Fruit fly (Drosophila melanogaster) whole organism, wandering third instar larva: ENCODE data around the gene emc.

Experiments
- Abd-B ChIP-seq: fragments of >200 bp; optimal IDR thresholded peaks from 2 replicates; lab custom pipeline; 2017; ENCODE audit warnings: missing biosample characterization, missing genetic modification characterization
- CG32264 ChIP-seq: fragments of 200-800 bp; sonication (Bioruptor generic); optimal IDR thresholded peaks from 2 replicates; lab custom pipeline; 2016; ENCODE audit warnings: missing biosample characterization, missing genetic modification characterization
- CG9705 ChIP-seq: fragments of 200-800 bp; sonication (Bioruptor generic); optimal IDR thresholded peaks from 2 replicates; lab custom pipeline; 2018; ENCODE audit warnings: missing biosample characterization, mild to moderate bottlenecking, missing genetic modification characterization
- CrebA ChIP-seq: fragments of 200-800 bp; sonication (Bioruptor generic); optimal IDR thresholded peaks from 2 replicates; lab custom pipeline; 2016; ENCODE audit warnings: missing biosample characterization, mild to moderate bottlenecking, missing genetic modification characterization, borderline replicate concordance
- Dfd ChIP-seq: fragments of >200 bp; optimal IDR thresholded peaks from 2 replicates; lab custom pipeline; 2017; ENCODE audit warnings: missing biosample characterization, missing genetic modification characterization
- Dif ChIP-seq: fragments of 200-275, 200-300 bp; sonication (Bioruptor generic); optimal IDR thresholded peaks from 2 replicates; lab custom pipeline; 2018; ENCODE audit warnings: missing biosample characterization, missing genetic modification characterization; ENCODE audit not compliant: partially characterized antibody
- GATAd ChIP-seq: sonication (Bioruptor generic); optimal IDR thresholded peaks from 2 replicates; lab custom pipeline; 2016; ENCODE audit warnings: missing biosample characterization, missing genetic modification characterization
- HLH106 ChIP-seq: fragments of 200-800 bp; optimal IDR thresholded peaks from 3 replicates; lab custom pipeline; 2019; ENCODE audit warnings: missing biosample characterization, mild to moderate bottlenecking, missing genetic modification characterization, moderate library complexity
- Hr78 ChIP-seq: fragments of >200 bp; optimal IDR thresholded peaks from 2 replicates; lab custom pipeline; 2017; ENCODE audit warnings: missing biosample characterization, missing genetic modification characterization
- Hr83 ChIP-seq: fragments of 200-300 bp; sonication (Bioruptor generic); optimal IDR thresholded peaks from 2 replicates; lab custom pipeline; 2016; ENCODE audit warnings: missing biosample characterization, mild to moderate bottlenecking, missing genetic modification characterization, moderate library complexity; ENCODE audit not compliant: poor library complexity, severe bottlenecking
- Jra ChIP-seq: sonication (Bioruptor generic); optimal IDR thresholded peaks from 2 replicates; lab custom pipeline; 2016; ENCODE audit warnings: missing biosample characterization, missing genetic modification characterization
- Mio ChIP-seq: sonication (Bioruptor generic); optimal IDR thresholded peaks from 2 replicates; lab custom pipeline; 2016; ENCODE audit warnings: missing biosample characterization, missing genetic modification characterization
- Myc ChIP-seq: fragments of >200 bp; optimal IDR thresholded peaks from 2 replicates; lab custom pipeline; 2017
- N ChIP-seq: fragments of >200 bp; optimal IDR thresholded peaks from 2 replicates; lab custom pipeline; 2018; ENCODE audit warnings: missing biosample characterization, missing external identifiers, missing genetic modification characterization
- OdsH ChIP-seq: fragments of 200-800 bp; sonication (Bioruptor generic); optimal IDR thresholded peaks from 2 replicates; lab custom pipeline; 2016; ENCODE audit warnings: missing biosample characterization, mild to moderate bottlenecking, missing genetic modification characterization
- Rel ChIP-seq, 2 experiments: fragments of 200-800 bp; sonication (Bioruptor generic) in 1 of 2; optimal IDR thresholded peaks; 2 replicates in 1 of 2; 3 replicates in 1 of 2; lab custom pipeline; 2016 to 2019; ENCODE audit warnings: mild to moderate bottlenecking in 2 of 2, missing biosample characterization in 2 of 2, missing genetic modification characterization in 2 of 2, moderate library complexity in 1 of 2
- Sp1 ChIP-seq: fragments of 200-800 bp; sonication (Bioruptor generic); optimal IDR thresholded peaks from 3 replicates; lab custom pipeline; 2019; ENCODE audit warnings: missing biosample characterization, mild to moderate bottlenecking, missing genetic modification characterization, moderate library complexity
- Vsx2 ChIP-seq: fragments of 200-300, 225-300 bp; sonication (Bioruptor generic); optimal IDR thresholded peaks from 2 replicates; lab custom pipeline; 2018; ENCODE audit warnings: missing biosample characterization, missing genetic modification characterization; ENCODE audit not compliant: partially characterized antibody
- br ChIP-seq: fragments of 200-800 bp; sonication (Bioruptor generic); optimal IDR thresholded peaks from 2 replicates; lab custom pipeline; 2016; ENCODE audit warnings: missing biosample characterization, missing genetic modification characterization
- brk ChIP-seq: fragments of 200-800 bp; sonication (Bioruptor generic); optimal IDR thresholded peaks from 2 replicates; lab custom pipeline; 2016; ENCODE audit warnings: missing biosample characterization, mild to moderate bottlenecking, missing genetic modification characterization
- dl ChIP-seq, 2 experiments: fragments of 175-275, 200-275 bp in 1 of 2; fragments of 200-275 bp in 1 of 2; sonication (Bioruptor generic); optimal IDR thresholded peaks; lab custom pipeline; 2018; ENCODE audit warnings: mild to moderate bottlenecking in 2 of 2, missing biosample characterization in 2 of 2, missing genetic modification characterization in 2 of 2, moderate library complexity in 2 of 2; ENCODE audit not compliant: partially characterized antibody in 2 of 2, insufficient read depth in 1 of 2
- dmrt93B ChIP-seq: fragments of 200-800 bp; sonication (Bioruptor generic); optimal IDR thresholded peaks from 2 replicates; lab custom pipeline; 2018; ENCODE audit warnings: missing biosample characterization, mild to moderate bottlenecking, missing genetic modification characterization
- dsf ChIP-seq: sonication (Bioruptor generic); optimal IDR thresholded peaks from 2 replicates; lab custom pipeline; 2016; ENCODE audit warnings: missing biosample characterization, missing genetic modification characterization, borderline replicate concordance
- ey ChIP-seq: fragments of 200-800 bp; sonication (Bioruptor generic); optimal IDR thresholded peaks from 2 replicates; lab custom pipeline; 2016; ENCODE audit warnings: missing biosample characterization, missing genetic modification characterization
- foxo ChIP-seq, 2 experiments: fragments of 200-800 bp; sonication (Bioruptor generic); optimal IDR thresholded peaks; 2 replicates in 1 of 2; 3 replicates in 1 of 2; lab custom pipeline; 2016 to 2017; ENCODE audit warnings: missing biosample characterization in 2 of 2, missing genetic modification characterization in 2 of 2
- fru ChIP-seq: fragments of 200-800 bp; sonication (Bioruptor generic); optimal IDR thresholded peaks from 3 replicates; lab custom pipeline; 2016; ENCODE audit warnings: missing biosample characterization, mild to moderate bottlenecking, missing genetic modification characterization
- h ChIP-seq: fragments of 200-800 bp; sonication (Bioruptor generic); optimal IDR thresholded peaks from 3 replicates; lab custom pipeline; 2016; ENCODE audit warnings: missing biosample characterization, mild to moderate bottlenecking, missing genetic modification characterization
- jim ChIP-seq: fragments of 175-275, 200-325 bp; sonication (Bioruptor generic); optimal IDR thresholded peaks from 2 replicates; lab custom pipeline; 2016; ENCODE audit warnings: missing biosample characterization, mild to moderate bottlenecking, missing genetic modification characterization
- lola ChIP-seq: fragments of >200 bp; optimal IDR thresholded peaks from 2 replicates; lab custom pipeline; 2017; ENCODE audit warnings: missing biosample characterization, missing genetic modification characterization
- psq ChIP-seq: fragments of 200-800 bp; sonication (Bioruptor generic); optimal IDR thresholded peaks from 3 replicates; lab custom pipeline; 2017; ENCODE audit warnings: missing biosample characterization, mild to moderate bottlenecking, missing genetic modification characterization, moderate library complexity
- rgr ChIP-seq: fragments of 200-800 bp; sonication (Bioruptor generic); optimal IDR thresholded peaks from 3 replicates; lab custom pipeline; 2016; ENCODE audit warnings: missing biosample characterization, mild to moderate bottlenecking, missing genetic modification characterization
- sv ChIP-seq: fragments of 200-800 bp; sonication (Bioruptor generic); optimal IDR thresholded peaks from 3 replicates; lab custom pipeline; 2016; ENCODE audit warnings: missing biosample characterization, missing genetic modification characterization
- tai ChIP-seq: sonication (Bioruptor generic); optimal IDR thresholded peaks from 2 replicates; lab custom pipeline; 2016; ENCODE audit warnings: missing biosample characterization, missing genetic modification characterization
- usp ChIP-seq: fragments of >200 bp; optimal IDR thresholded peaks from 2 replicates; lab custom pipeline; 2017; ENCODE audit warnings: missing biosample characterization, missing genetic modification characterization
- woc ChIP-seq: sonication (Bioruptor generic); optimal IDR thresholded peaks from 2 replicates; lab custom pipeline; 2016; ENCODE audit warnings: missing biosample characterization, mild to moderate bottlenecking, missing genetic modification characterization

Gene emc

DNA sequence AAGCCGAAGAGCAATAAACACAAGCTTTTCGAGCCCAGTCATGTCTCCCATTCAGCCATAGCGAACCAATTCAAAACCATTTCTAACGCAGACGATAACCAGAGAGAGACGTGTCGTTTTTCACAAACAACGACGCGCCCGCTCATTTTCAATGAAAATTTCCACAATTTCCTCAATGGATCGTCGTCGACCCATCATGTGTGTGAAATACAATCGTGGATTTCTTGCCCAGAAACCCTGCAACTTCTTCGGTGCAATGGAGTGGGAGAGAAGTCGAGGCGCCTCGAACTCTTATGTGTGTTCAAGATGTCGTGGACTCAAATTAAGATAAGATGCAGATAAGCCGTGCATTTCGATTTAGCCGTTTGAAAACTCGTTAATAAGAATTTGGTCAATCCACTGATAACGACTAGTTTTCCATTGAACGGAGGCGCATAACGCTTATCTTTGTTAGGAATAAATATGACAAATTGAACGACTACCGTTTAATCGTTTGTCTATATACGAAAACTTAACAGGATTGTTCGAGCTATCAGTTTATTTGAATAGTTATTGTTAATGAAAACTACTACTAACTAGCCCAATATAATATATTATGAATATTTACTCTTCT is 1.4 kb upstream of the emc start:
- TF ChIP-seq Jra (GFP tag; lab: Kevin White, UChicago): no peak
- TF ChIP-seq Dfd: no peak
- no peak for TF ChIP-seq jim (GFP tag; lab: Kevin White, UChicago)
- no peak for TF ChIP-seq foxo (GFP tag; optimal IDR thresholded peaks at IDR 0.05; lab: Kevin White, UChicago)
- no peak for TF ChIP-seq fru (GFP tag; lab: Kevin White, UChicago)
- TF ChIP-seq Hr83 (GFP tag; lab: Kevin White, UChicago): no peak
- TF ChIP-seq CrebA (GFP tag; lab: Kevin White, UChicago): no peak
- TF ChIP-seq GATAd (GFP tag; lab: Kevin White, UChicago): no peak
- no peak for TF ChIP-seq h (GFP tag; lab: Kevin White, UChicago)
- no peak for TF ChIP-seq HLH106 (tag; lab: Kevin White, UChicago)
- no peak for TF ChIP-seq lola
- TF ChIP-seq dmrt93B: no peak
- no peak for TF ChIP-seq dsf (GFP tag; lab: Kevin White, UChicago)
- no peak for TF ChIP-seq woc
- no peak for TF ChIP-seq usp (GFP tag; lab: Kevin White, UChicago)
- no peak for TF ChIP-seq rgr (GFP tag; lab: Kevin White, UChicago)
- TF ChIP-seq sv (GFP tag; lab: Kevin White, UChicago): no peak
- TF ChIP-seq Sp1 (GFP tag; lab: Kevin White, UChicago): no peak

DNA sequence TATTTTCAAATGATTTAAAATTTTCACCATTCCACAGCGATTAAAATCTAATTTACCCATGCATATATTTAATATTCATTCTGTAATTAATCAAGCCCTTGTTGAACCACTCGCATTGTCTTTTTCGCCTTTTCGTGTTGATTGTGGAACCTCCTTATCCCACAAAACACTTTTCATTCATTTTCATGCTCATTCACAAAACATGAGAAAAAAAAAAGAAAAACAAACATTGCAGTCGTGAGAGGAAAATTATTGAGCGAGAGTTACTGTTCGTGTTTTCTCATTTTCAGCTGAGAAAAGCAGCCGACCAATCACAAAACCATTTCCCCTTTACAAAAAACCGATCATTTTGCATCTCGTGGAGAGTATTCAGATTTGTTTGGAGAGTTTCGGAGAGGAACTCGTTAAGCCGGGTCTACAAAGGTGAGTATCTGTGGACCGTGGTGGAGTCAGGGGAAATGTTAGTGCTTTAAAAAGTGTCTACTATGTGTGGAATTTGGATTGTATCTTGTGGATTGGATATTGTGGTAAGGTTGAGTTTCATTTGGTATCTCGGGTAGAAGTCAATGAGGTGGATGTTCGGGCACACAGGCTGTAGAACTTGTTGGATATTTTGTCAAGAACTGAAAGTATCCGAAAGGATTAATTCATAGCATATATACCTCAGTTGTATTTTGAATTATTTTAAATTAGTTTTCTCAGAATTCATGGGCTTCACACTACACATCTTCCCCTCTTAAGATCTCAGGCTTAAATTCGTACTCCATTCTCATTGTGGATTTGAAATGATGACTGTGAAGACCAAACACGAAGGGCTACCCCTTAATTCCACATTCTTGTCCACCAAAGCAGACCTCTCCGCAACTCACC is 636 bp upstream of the emc start:
- TF ChIP-seq Mio: no peak
- TF ChIP-seq Hr78 (GFP tag; lab: Kevin White, UChicago): no peak
- TF ChIP-seq sv (GFP tag; lab: Kevin White, UChicago): no peak
- TF ChIP-seq CrebA (GFP tag; lab: Kevin White, UChicago): peak; percentile 66
- no peak for TF ChIP-seq jim (GFP tag; lab: Kevin White, UChicago)
- peak in 1 of 2 experiments; percentile 48 for TF ChIP-seq dl (GFP tag; optimal IDR thresholded peaks at IDR 0.05; lab: Kevin White, UChicago; ENCODE audit: insufficient read depth in 1 of 2, partially characterized antibody in 2 of 2)
- TF ChIP-seq usp (GFP tag; lab: Kevin White, UChicago): no peak
- peak in 1 of 2 experiments; percentile 62 for TF ChIP-seq foxo (GFP tag; optimal IDR thresholded peaks at IDR 0.05; lab: Kevin White, UChicago)
- TF ChIP-seq tai: peak; percentile 38
- no peak for TF ChIP-seq Dif (GFP tag; lab: Kevin White, UChicago)
- TF ChIP-seq N (GFP tag; lab: Kevin White, UChicago): peak; percentile 16
- no peak for TF ChIP-seq Abd-B (GFP tag; lab: Kevin White, UChicago)
- peak; percentile 14 for TF ChIP-seq Vsx2 (GFP tag; lab: Kevin White, UChicago)
- peak; percentile 92 for TF ChIP-seq Myc (lab: Kevin White, UChicago)
- TF ChIP-seq Dfd: no peak
- no peak for TF ChIP-seq CG9705 (GFP tag; lab: Kevin White, UChicago)

DNA sequence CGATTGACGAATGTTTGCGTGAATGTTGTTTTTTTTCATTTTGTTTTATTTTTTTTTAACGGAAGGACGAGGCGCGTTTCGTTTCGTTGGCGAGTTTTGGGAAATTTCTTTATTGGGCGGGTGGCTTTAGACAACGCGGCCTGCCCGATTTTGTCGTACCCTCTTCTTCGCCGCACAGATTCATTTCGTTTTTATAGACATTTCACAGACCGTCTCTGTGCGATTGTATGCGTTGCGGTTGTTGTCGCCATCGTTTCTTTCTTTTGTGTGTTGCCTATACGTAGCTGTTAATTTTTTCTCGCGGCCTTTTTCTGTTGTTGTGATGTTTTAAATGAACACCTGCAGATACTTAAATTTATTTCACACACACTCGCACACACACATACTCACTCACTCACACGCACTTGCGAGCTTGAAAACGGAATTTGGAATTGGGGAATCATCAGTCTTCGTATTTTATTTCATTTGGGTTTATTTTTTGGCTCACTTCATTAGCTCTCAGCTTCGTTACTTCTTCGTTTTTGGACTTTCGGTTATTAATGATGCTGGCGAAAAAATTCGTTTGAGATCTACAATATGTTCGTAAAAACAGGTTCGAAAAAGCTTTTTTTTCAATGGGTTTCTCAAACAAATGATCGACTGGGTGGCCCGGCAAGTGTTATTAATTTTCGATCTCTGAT is 1.6 kb downstream of the emc start:
- TF ChIP-seq br (no peak), psq (GFP tag; lab: Kevin White, UChicago) (no peak), dl (GFP tag; optimal IDR thresholded peaks at IDR 0.05; lab: Kevin White, UChicago; ENCODE audit: insufficient read depth in 1 of 2, partially characterized antibody in 2 of 2) (no peak), Sp1 (GFP tag; lab: Kevin White, UChicago) (no peak), CG9705 (GFP tag; lab: Kevin White, UChicago) (no peak), Hr78 (GFP tag; lab: Kevin White, UChicago) (no peak), brk (GFP tag; lab: Kevin White, UChicago) (no peak), dmrt93B (no peak), Hr83 (GFP tag; lab: Kevin White, UChicago) (no peak), tai (no peak), sv (GFP tag; lab: Kevin White, UChicago) (no peak), Vsx2 (GFP tag; lab: Kevin White, UChicago) (no peak), OdsH (GFP tag; lab: Kevin White, UChicago) (no peak), fru (GFP tag; lab: Kevin White, UChicago) (no peak), HLH106 (tag; lab: Kevin White, UChicago) (no peak), Dif (GFP tag; lab: Kevin White, UChicago) (no peak), CG32264 (GFP tag; lab: Kevin White, UChicago) (no peak), Mio (no peak), Rel (GFP tag; optimal IDR thresholded peaks at IDR 0.05; lab: Kevin White, UChicago) (no peak), Rel (tag; optimal IDR thresholded peaks at IDR 0.05; lab: Kevin White, UChicago) (no peak), ey (GFP tag; lab: Kevin White, UChicago) (no peak)
- TF ChIP-seq, all 38 proteins: peak for 0
